Fruit fly (Drosophila melanogaster) whole organism, wandering third instar larva: Measurements from ENCODE around the gene ClpP.

ENCODE experiments used
- Abd-B ChIP-seq: fragments of >200 bp; optimal IDR thresholded peaks from 2 replicates; lab custom pipeline; 2017; ENCODE audit warnings: missing biosample characterization, missing genetic modification characterization
- Hnf4 ChIP-seq: fragments of 200-800 bp; sonication (Bioruptor generic); optimal IDR thresholded peaks from 2 replicates; lab custom pipeline; 2016; ENCODE audit warnings: missing biosample characterization, mild to moderate bottlenecking, missing genetic modification characterization
- Mio ChIP-seq: sonication (Bioruptor generic); optimal IDR thresholded peaks from 2 replicates; lab custom pipeline; 2016; ENCODE audit warnings: missing biosample characterization, missing genetic modification characterization
- OdsH ChIP-seq: fragments of 200-800 bp; sonication (Bioruptor generic); optimal IDR thresholded peaks from 2 replicates; lab custom pipeline; 2016; ENCODE audit warnings: missing biosample characterization, mild to moderate bottlenecking, missing genetic modification characterization
- Rel ChIP-seq, 2 experiments: fragments of 200-800 bp; sonication (Bioruptor generic) in 1 of 2; optimal IDR thresholded peaks; 2 replicates in 1 of 2; 3 replicates in 1 of 2; lab custom pipeline; 2016 to 2019; ENCODE audit warnings: mild to moderate bottlenecking in 2 of 2, missing biosample characterization in 2 of 2, missing genetic modification characterization in 2 of 2, moderate library complexity in 1 of 2
- br ChIP-seq: fragments of 200-800 bp; sonication (Bioruptor generic); optimal IDR thresholded peaks from 2 replicates; lab custom pipeline; 2016; ENCODE audit warnings: missing biosample characterization, missing genetic modification characterization
- dl ChIP-seq, 2 experiments: fragments of 175-275, 200-275 bp in 1 of 2; fragments of 200-275 bp in 1 of 2; sonication (Bioruptor generic); optimal IDR thresholded peaks; lab custom pipeline; 2018; ENCODE audit warnings: mild to moderate bottlenecking in 2 of 2, missing biosample characterization in 2 of 2, missing genetic modification characterization in 2 of 2, moderate library complexity in 2 of 2; ENCODE audit not compliant: partially characterized antibody in 2 of 2, insufficient read depth in 1 of 2
- fru ChIP-seq: fragments of 200-800 bp; sonication (Bioruptor generic); optimal IDR thresholded peaks from 3 replicates; lab custom pipeline; 2016; ENCODE audit warnings: missing biosample characterization, mild to moderate bottlenecking, missing genetic modification characterization
- h ChIP-seq: fragments of 200-800 bp; sonication (Bioruptor generic); optimal IDR thresholded peaks from 3 replicates; lab custom pipeline; 2016; ENCODE audit warnings: missing biosample characterization, mild to moderate bottlenecking, missing genetic modification characterization
- lola ChIP-seq: fragments of >200 bp; optimal IDR thresholded peaks from 2 replicates; lab custom pipeline; 2017; ENCODE audit warnings: missing biosample characterization, missing genetic modification characterization
- pan ChIP-seq: fragments of >200 bp; optimal IDR thresholded peaks from 2 replicates; lab custom pipeline; 2017
- psq ChIP-seq: fragments of 200-800 bp; sonication (Bioruptor generic); optimal IDR thresholded peaks from 3 replicates; lab custom pipeline; 2017; ENCODE audit warnings: missing biosample characterization, mild to moderate bottlenecking, missing genetic modification characterization, moderate library complexity
- usp ChIP-seq: fragments of >200 bp; optimal IDR thresholded peaks from 2 replicates; lab custom pipeline; 2017; ENCODE audit warnings: missing biosample characterization, missing genetic modification characterization

DNA sequence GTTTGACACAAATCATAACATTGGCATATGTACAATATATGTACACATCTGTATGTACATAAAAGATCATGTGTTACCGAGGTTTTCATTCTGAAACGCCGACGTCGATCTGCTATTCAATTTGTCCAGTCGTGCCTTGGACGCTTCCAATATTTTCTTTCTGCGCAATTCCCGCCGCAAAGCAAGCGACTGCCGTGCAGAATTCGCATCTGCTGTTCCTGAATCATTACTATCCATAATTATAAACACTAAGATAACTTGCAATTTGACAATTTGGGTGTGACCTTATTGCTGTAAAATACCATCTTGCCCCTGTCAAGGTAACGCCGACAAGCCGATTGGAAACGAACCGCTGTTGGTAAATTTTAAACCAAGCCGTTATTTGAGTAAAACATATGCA is 44.8 kb upstream of the ClpP start:
- TF ChIP-seq dl (GFP tag; optimal IDR thresholded peaks at IDR 0.05; lab: Kevin White, UChicago; ENCODE audit: insufficient read depth in 1 of 2, partially characterized antibody in 2 of 2) (no peak), Hnf4 (no peak), psq (GFP tag; lab: Kevin White, UChicago) (no peak), pan (lab: Kevin White, UChicago) (no peak), h (GFP tag; lab: Kevin White, UChicago) (no peak), usp (GFP tag; lab: Kevin White, UChicago) (no peak), Mio (GFP tag; lab: Kevin White, UChicago) (no peak), Abd-B (GFP tag; lab: Kevin White, UChicago) (no peak), lola (no peak), OdsH (GFP tag; lab: Kevin White, UChicago) (no peak), fru (GFP tag; lab: Kevin White, UChicago) (no peak), br (GFP tag; lab: Kevin White, UChicago) (no peak), Rel (GFP tag; optimal IDR thresholded peaks at IDR 0.05; lab: Kevin White, UChicago) (no peak), Rel (tag; optimal IDR thresholded peaks at IDR 0.05; lab: Kevin White, UChicago) (no peak)
